Worm (Caenorhabditis elegans) whole organism, L3 larva: Measurements from ENCODE around the gene grp-1.

Experiments used
- R02D3.7 ChIP-seq: fragments of 150-350 bp; optimal IDR thresholded peaks from 2 replicates; lab custom pipeline; 2014; ENCODE audit warnings: missing biosample characterization, missing genetic modification characterization
- ZK546.5 ChIP-seq: sonication (generic microtip); optimal IDR thresholded peaks from 2 replicates; lab custom pipeline; 2017; ENCODE audit warnings: missing biosample characterization, missing genetic modification characterization
- aly-2 ChIP-seq: fragments of 150-350 bp; optimal IDR thresholded peaks from 2 replicates; lab custom pipeline; 2014; ENCODE audit warnings: missing biosample characterization, missing genetic modification characterization
- ceh-28 ChIP-seq: fragments of 150-350 bp; optimal IDR thresholded peaks from 2 replicates; lab custom pipeline; 2014; ENCODE audit warnings: missing biosample characterization, missing genetic modification reagents, missing genetic modification characterization
- ceh-82 ChIP-seq: fragments of 150-350 bp; optimal IDR thresholded peaks from 2 replicates; lab custom pipeline; 2014; ENCODE audit warnings: missing biosample characterization, missing genetic modification characterization
- daf-12 ChIP-seq: fragments of 150-350 bp; optimal IDR thresholded peaks from 2 replicates; lab custom pipeline; 2014; ENCODE audit warnings: missing biosample characterization, missing genetic modification reagents, missing genetic modification characterization
- egl-27 ChIP-seq: sonication (generic microtip); optimal IDR thresholded peaks from 4 replicates; lab custom pipeline; 2017; ENCODE audit warnings: missing biosample characterization, missing genetic modification reagents, missing genetic modification characterization
- egl-5 ChIP-seq: fragments of 150-350 bp; optimal IDR thresholded peaks from 2 replicates; lab custom pipeline; 2017; ENCODE audit warnings: missing biosample characterization, missing genetic modification reagents, missing genetic modification characterization, inconsistent platforms
- elt-1 ChIP-seq: fragments of 150-350 bp; optimal IDR thresholded peaks from 2 replicates; lab custom pipeline; 2014; ENCODE audit warnings: missing biosample characterization, missing genetic modification characterization
- elt-2 ChIP-seq: sonication (generic microtip); optimal IDR thresholded peaks from 2 replicates; lab custom pipeline; 2016; ENCODE audit warnings: missing genetic modification reagents, mild to moderate bottlenecking, missing genetic modification characterization, missing compliant biosample characterization
- elt-3 ChIP-seq, 3 experiments: fragments of 150-350 bp in 1 of 3; sonication (generic microtip) in 2 of 3; optimal IDR thresholded peaks; 2 replicates in 2 of 3; 4 replicates in 1 of 3; lab custom pipeline; 2014 to 2017; ENCODE audit warnings: missing biosample characterization in 3 of 3, missing genetic modification characterization in 3 of 3
- eor-1 ChIP-seq, 2 experiments: fragments of 150-350 bp; optimal IDR thresholded peaks; 2 replicates each; lab custom pipeline; 2014 to 2018; ENCODE audit warnings: missing biosample characterization in 2 of 2, missing genetic modification characterization in 2 of 2
- fkh-10 ChIP-seq: sonication (generic microtip); optimal IDR thresholded peaks from 2 replicates; lab custom pipeline; 2017; ENCODE audit warnings: missing biosample characterization, missing genetic modification reagents, missing genetic modification characterization
- fkh-2 ChIP-seq: fragments of 150-350 bp; optimal IDR thresholded peaks from 2 replicates; lab custom pipeline; 2014; ENCODE audit warnings: missing biosample characterization, missing genetic modification reagents, missing genetic modification characterization
- fos-1 ChIP-seq: fragments of 150-350 bp; optimal IDR thresholded peaks from 2 replicates; lab custom pipeline; 2014; ENCODE audit warnings: missing biosample characterization, missing genetic modification characterization
- hmg-11 ChIP-seq: sonication (generic microtip); optimal IDR thresholded peaks from 2 replicates; lab custom pipeline; 2016; ENCODE audit warnings: missing genetic modification characterization, missing compliant biosample characterization
- jun-1 ChIP-seq: fragments of 150-350 bp; optimal IDR thresholded peaks from 2 replicates; lab custom pipeline; 2014; ENCODE audit warnings: missing biosample characterization, missing genetic modification reagents, missing genetic modification characterization
- lin-15B ChIP-seq: fragments of 150-350 bp; optimal IDR thresholded peaks from 2 replicates; lab custom pipeline; 2014; ENCODE audit warnings: missing biosample characterization, missing genetic modification characterization
- lin-39 ChIP-seq: fragments of 150-350 bp; optimal IDR thresholded peaks from 2 replicates; lab custom pipeline; 2018; ENCODE audit warnings: missing biosample characterization, missing genetic modification reagents, missing genetic modification characterization
- lsy-12 ChIP-seq: sonication (generic microtip); optimal IDR thresholded peaks from 2 replicates; lab custom pipeline; 2016; ENCODE audit warnings: mild to moderate bottlenecking, missing genetic modification characterization, missing compliant biosample characterization
- mdl-1 ChIP-seq: fragments of 150-350 bp; optimal IDR thresholded peaks from 2 replicates; lab custom pipeline; 2014; ENCODE audit warnings: missing biosample characterization, missing genetic modification characterization
- mml-1 ChIP-seq: fragments of 150-350 bp; sonication (generic microtip); optimal IDR thresholded peaks from 3 replicates; lab custom pipeline; 2014; ENCODE audit warnings: missing biosample characterization, missing genetic modification characterization
- nfya-1 ChIP-seq: sonication (generic microtip); optimal IDR thresholded peaks from 2 replicates; lab custom pipeline; 2017; ENCODE audit warnings: missing genetic modification characterization, mild to moderate bottlenecking, missing compliant biosample characterization, antibody characterized with exemption, moderate library complexity; ENCODE audit not compliant: insufficient read depth
- nhr-11 ChIP-seq: fragments of 150-350 bp; optimal IDR thresholded peaks from 2 replicates; lab custom pipeline; 2014; ENCODE audit warnings: missing biosample characterization, missing genetic modification characterization
- nhr-12 ChIP-seq: fragments of 150-350 bp; optimal IDR thresholded peaks from 2 replicates; lab custom pipeline; 2014; ENCODE audit warnings: missing biosample characterization, missing genetic modification characterization
- nhr-23 ChIP-seq: fragments of 150-350 bp; optimal IDR thresholded peaks from 2 replicates; lab custom pipeline; 2014; ENCODE audit warnings: missing biosample characterization, missing genetic modification reagents, missing genetic modification characterization
- nhr-237 ChIP-seq: fragments of 150-350 bp; optimal IDR thresholded peaks from 2 replicates; lab custom pipeline; 2014; ENCODE audit warnings: missing biosample characterization, missing genetic modification characterization
- nhr-25 ChIP-seq: sonication (generic microtip); optimal IDR thresholded peaks from 2 replicates; lab custom pipeline; 2017; ENCODE audit warnings: missing biosample characterization, missing genetic modification characterization
- nhr-28 ChIP-seq: fragments of 150-350 bp; optimal IDR thresholded peaks from 2 replicates; lab custom pipeline; 2014; ENCODE audit warnings: missing biosample characterization, missing genetic modification characterization
- nhr-43 ChIP-seq: sonication (generic microtip); optimal IDR thresholded peaks from 2 replicates; lab custom pipeline; 2016; ENCODE audit warnings: mild to moderate bottlenecking, missing genetic modification characterization, missing compliant biosample characterization; ENCODE audit not compliant: poor library complexity, severe bottlenecking
- nhr-67 ChIP-seq: fragments of 150-350 bp; optimal IDR thresholded peaks from 2 replicates; lab custom pipeline; 2014; ENCODE audit warnings: missing biosample characterization, missing genetic modification characterization
- nhr-76 ChIP-seq: fragments of 150-350 bp; sonication (generic microtip); optimal IDR thresholded peaks from 5 replicates; lab custom pipeline; 2014; ENCODE audit warnings: missing biosample characterization, missing genetic modification characterization
- nhr-77 ChIP-seq: fragments of 150-350 bp; optimal IDR thresholded peaks from 2 replicates; lab custom pipeline; 2014; ENCODE audit warnings: missing biosample characterization, missing genetic modification characterization
- pha-4 ChIP-seq: fragments of 150-350 bp; optimal IDR thresholded peaks from 2 replicates; lab custom pipeline; 2014; ENCODE audit warnings: missing biosample characterization, missing genetic modification reagents, missing genetic modification characterization
- pqm-1 ChIP-seq: fragments of 150-350 bp; optimal IDR thresholded peaks from 2 replicates; lab custom pipeline; 2017; ENCODE audit warnings: missing biosample characterization, missing genetic modification characterization, inconsistent platforms
- sea-2 ChIP-seq: fragments of 150-350 bp; sonication (generic microtip); optimal IDR thresholded peaks from 4 replicates; lab custom pipeline; 2014; ENCODE audit warnings: missing biosample characterization, missing genetic modification reagents, missing genetic modification characterization
- skn-1 ChIP-seq: fragments of 150-350 bp; optimal IDR thresholded peaks from 2 replicates; lab custom pipeline; 2014; ENCODE audit warnings: missing biosample characterization, missing genetic modification characterization
- snpc-4 ChIP-seq: fragments of 150-350 bp; optimal IDR thresholded peaks from 2 replicates; lab custom pipeline; 2014; ENCODE audit warnings: missing biosample characterization, missing genetic modification characterization
- tbx-2 ChIP-seq: sonication (generic microtip); optimal IDR thresholded peaks from 2 replicates; lab custom pipeline; 2016; ENCODE audit warnings: mild to moderate bottlenecking, missing genetic modification characterization, missing compliant biosample characterization
- unc-39 ChIP-seq: sonication (generic microtip); optimal IDR thresholded peaks from 4 replicates; lab custom pipeline; 2017; ENCODE audit warnings: missing biosample characterization, missing genetic modification characterization
- unc-62 ChIP-seq: fragments of 150-350 bp; sonication (generic microtip); optimal IDR thresholded peaks from 4 replicates; lab custom pipeline; 2014; ENCODE audit warnings: missing biosample characterization, missing genetic modification reagents, missing genetic modification characterization
- zag-1 ChIP-seq: fragments of 150-350 bp; optimal IDR thresholded peaks from 2 replicates; lab custom pipeline; 2014; ENCODE audit warnings: missing biosample characterization, missing genetic modification characterization
- ztf-4 ChIP-seq: fragments of 150-350 bp; optimal IDR thresholded peaks from 2 replicates; lab custom pipeline; 2014; ENCODE audit warnings: missing biosample characterization, missing genetic modification characterization

The grp-1 gene

ce11 chrIII:8105771-8106170 lies 20.3 kb downstream of the grp-1 start:
- no peak for TF ChIP-seq nhr-77
- TF ChIP-seq R02D3.7 (tag; lab: Kevin White, UChicago) = no peak
- TF ChIP-seq nhr-25 = peak; percentile 10
- no peak for TF ChIP-seq aly-2

DNA sequence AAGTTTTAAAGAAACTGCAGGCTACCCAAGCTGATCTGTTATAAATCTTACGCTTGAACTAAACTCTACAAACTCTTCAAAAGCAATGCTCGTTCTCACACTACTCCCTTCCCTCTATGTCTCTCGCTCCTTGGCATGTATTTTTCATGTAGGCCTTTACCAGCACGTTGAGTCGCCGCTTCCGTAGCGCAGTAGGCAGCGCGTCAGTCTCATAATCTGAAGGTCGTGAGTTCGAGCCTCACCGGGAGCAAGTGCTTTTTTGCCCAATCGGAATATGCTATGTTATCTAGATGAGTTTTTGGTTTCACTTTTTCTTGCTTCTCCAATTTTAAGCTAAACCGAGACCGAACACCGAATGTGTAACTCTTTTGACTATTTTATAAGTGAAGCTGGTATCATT lies 21.0 kb downstream of the grp-1 start:
- no peak for TF ChIP-seq egl-27
- peak; percentile 28 for TF ChIP-seq elt-2 (tag; lab: Kevin White, UChicago)
- no peak for TF ChIP-seq lsy-12
- TF ChIP-seq eor-1 (tag; optimal IDR thresholded peaks at IDR 0.05; lab: Kevin White, UChicago) = no peak
- TF ChIP-seq nhr-23 (tag; lab: Kevin White, UChicago) = no peak
- no peak for TF ChIP-seq ZK546.5 (tag; lab: Kevin White, UChicago)
- no peak for TF ChIP-seq skn-1 (tag; lab: Kevin White, UChicago)
- TF ChIP-seq ceh-28 = no peak
- peak; percentile 75 for TF ChIP-seq lin-39 (tag; lab: Kevin White, UChicago)
- TF ChIP-seq nfya-1 (tag; lab: Kevin White, UChicago) = peak; percentile 66
- TF ChIP-seq nhr-12 (tag; lab: Kevin White, UChicago) = no peak
- no peak for TF ChIP-seq unc-39 (tag; lab: Kevin White, UChicago)
- TF ChIP-seq hmg-11 (tag; lab: Kevin White, UChicago) = peak; percentile 70
- TF ChIP-seq nhr-67 (tag; lab: Kevin White, UChicago) = no peak
- TF ChIP-seq ztf-4 (tag; lab: Kevin White, UChicago) = no peak
- no peak for TF ChIP-seq sea-2 (GFP tag; lab: Kevin White, UChicago)
- no peak for TF ChIP-seq elt-1
- TF ChIP-seq aly-2 = no peak
- TF ChIP-seq ceh-82 = no peak
- no peak for TF ChIP-seq mdl-1 (tag; lab: Kevin White, UChicago)
- TF ChIP-seq pha-4 (tag; lab: Kevin White, UChicago) = peak; percentile 45
- TF ChIP-seq mml-1 (tag; lab: Kevin White, UChicago) = no peak

- TF ChIP-seq pha-4 (tag; lab: Kevin White, UChicago) = no peak
- TF ChIP-seq, all 47 proteins: peak for 0
Measured at ce11 chrIII:8108490-8108889, 23.0 kb downstream of the grp-1 start, which contains the start of gene C14B9.3. TSS of gene C14B9.3 (plus strand) at chrIII:8108790.

DNA sequence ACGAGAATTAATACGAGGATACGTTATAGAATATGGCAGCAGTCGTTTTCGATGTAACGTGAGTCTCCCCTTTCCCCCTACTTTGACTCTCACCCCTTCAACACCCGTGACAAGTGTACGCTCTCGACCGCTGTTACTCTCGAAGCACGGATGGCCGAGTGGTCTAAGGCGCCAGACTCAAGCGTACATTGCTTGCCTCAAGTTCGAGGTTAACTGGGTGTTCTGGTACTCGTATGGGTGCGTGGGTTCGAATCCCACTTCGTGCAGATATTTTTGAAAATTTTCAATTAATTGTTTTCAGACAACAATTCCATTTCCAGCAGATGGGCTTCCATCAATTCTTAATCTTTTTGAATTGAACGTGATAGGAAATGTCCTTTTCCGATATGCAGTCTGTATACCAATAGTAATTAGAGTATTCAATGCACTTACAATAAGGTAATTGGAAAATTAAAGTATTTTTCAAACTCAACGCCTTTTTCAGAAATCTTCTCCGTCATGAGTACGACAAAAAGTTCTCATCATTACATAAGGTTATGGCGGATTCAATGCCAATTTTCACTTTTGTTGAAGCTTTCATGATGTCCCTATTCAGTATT lies 24.1 kb downstream of the grp-1 start:
- TF ChIP-seq eor-1 (tag; optimal IDR thresholded peaks at IDR 0.05; lab: Kevin White, UChicago) (no peak), nhr-237 (tag; lab: Kevin White, UChicago) (no peak), ceh-82 (no peak), nfya-1 (tag; lab: Kevin White, UChicago) (peak; percentile 69), hmg-11 (tag; lab: Kevin White, UChicago) (peak; percentile 78), ztf-4 (tag; lab: Kevin White, UChicago) (peak; percentile 52), nhr-23 (tag; lab: Kevin White, UChicago) (peak; percentile 29), nhr-43 (tag; lab: Kevin White, UChicago) (peak; percentile 87), skn-1 (tag; lab: Kevin White, UChicago) (peak; percentile 8), zag-1 (tag; lab: Kevin White, UChicago) (no peak), unc-62 (no peak), jun-1 (tag; lab: Kevin White, UChicago) (peak; percentile 64), lin-39 (tag; lab: Kevin White, UChicago) (peak; percentile 80), elt-1 (no peak), nhr-11 (tag; lab: Kevin White, UChicago) (no peak), nhr-12 (tag; lab: Kevin White, UChicago) (no peak), pqm-1 (no peak), nhr-67 (tag; lab: Kevin White, UChicago) (no peak), elt-2 (tag; lab: Kevin White, UChicago) (peak; percentile 35), egl-5 (tag; lab: Kevin White, UChicago) (peak; percentile 33), mml-1 (tag; lab: Kevin White, UChicago) (no peak), daf-12 (no peak), tbx-2 (tag; lab: Kevin White, UChicago) (no peak), nhr-25 (peak; percentile 17), lin-15B (peak; percentile 36), aly-2 (no peak), fkh-2 (no peak), nhr-76 (tag; lab: Kevin White, UChicago) (no peak), mdl-1 (tag; lab: Kevin White, UChicago) (no peak), pha-4 (tag; lab: Kevin White, UChicago) (peak; percentile 74), elt-3 (tag; optimal IDR thresholded peaks at IDR 0.05; lab: Kevin White, UChicago) (no peak), lsy-12 (peak; percentile 66), ZK546.5 (tag; lab: Kevin White, UChicago) (no peak), fos-1 (tag; lab: Kevin White, UChicago) (no peak), unc-39 (tag; lab: Kevin White, UChicago) (no peak), snpc-4 (tag; lab: Kevin White, UChicago) (peak; percentile 23), fkh-10 (GFP tag; lab: Kevin White, UChicago) (no peak), nhr-28 (tag; lab: Kevin White, UChicago) (no peak), ceh-28 (no peak), nhr-77 (no peak), sea-2 (GFP tag; lab: Kevin White, UChicago) (no peak), R02D3.7 (tag; lab: Kevin White, UChicago) (no peak)
